Worm (Caenorhabditis elegans): ENCODE measurements around the gene cnc-7.

DNA sequence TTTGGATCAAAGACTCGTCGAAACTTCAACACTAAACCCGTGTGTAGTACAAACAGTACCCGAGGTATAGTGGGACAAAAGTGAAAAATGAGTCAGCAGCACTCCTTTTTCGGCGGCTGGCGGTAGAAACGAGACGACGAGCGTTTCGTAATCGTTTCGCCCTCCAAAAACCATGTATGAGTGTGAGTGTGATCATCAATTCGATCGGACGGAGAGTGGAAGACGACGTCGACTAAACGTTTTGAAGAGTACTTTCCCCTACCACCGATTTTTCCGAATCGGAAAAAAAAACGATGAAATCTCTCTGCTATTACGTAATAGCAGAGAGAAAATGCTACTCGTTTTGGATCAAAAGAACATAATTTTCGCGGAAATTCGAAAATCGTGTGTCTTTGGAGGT is 21.5 kb downstream of the cnc-7 start:
- TF ChIP-seq ceh-19 (GFP tag; optimal IDR thresholded peaks at IDR 0.05) = no peak
- TF ChIP-seq hlh-8 (tag; optimal IDR thresholded peaks at IDR 0.05) = no peak
- no peak for TF ChIP-seq pqm-1 (tag; optimal IDR thresholded peaks at IDR 0.05)

Data from whole organism, late embryonic.